Worm (Caenorhabditis elegans) whole organism, L4/young adult: Measurements from ENCODE around the gene T11G6.5.

Source experiments
- W03F9.2 ChIP-seq: fragments of 150-350 bp; optimal IDR thresholded peaks from 2 replicates; lab custom pipeline; 2014; ENCODE audit warnings: missing biosample characterization, missing genetic modification characterization
- him-1 ChIP-seq: sonication (generic microtip); optimal IDR thresholded peaks from 2 replicates; lab custom pipeline; 2016; ENCODE audit warnings: missing genotype, missing genetic modification reagents, missing genetic modification characterization, missing compliant biosample characterization

- TF ChIP-seq him-1 (no peak), W03F9.2 (tag; lab: Kevin White, UChicago) (no peak)
Observed at ce11 chrIV:10820114-10820513, 22.4 kb downstream of the T11G6.5 start.
